Worm (Caenorhabditis elegans): ENCODE measurements around the gene F49C12.9.

DNA sequence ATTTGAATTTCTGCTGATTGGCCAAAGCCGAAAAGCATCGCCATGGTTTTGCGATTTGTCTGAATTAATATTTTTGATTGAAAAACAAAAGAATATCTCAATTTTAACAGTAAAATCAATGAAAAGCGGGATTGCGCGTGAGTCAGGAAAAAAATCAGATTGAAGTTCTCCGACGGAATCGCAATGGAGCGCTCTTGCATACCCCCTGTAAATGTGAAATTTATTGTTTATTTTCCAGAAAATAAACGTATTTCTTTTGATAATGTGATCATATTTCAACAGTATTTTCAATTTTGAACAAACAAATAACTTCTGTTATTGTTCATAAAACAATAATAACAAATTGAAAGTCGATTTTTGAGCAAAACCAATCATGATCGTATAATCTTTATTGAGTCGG is 25.6 kb upstream of the F49C12.9 start, which contains the start of gene vps-26:
- TF ChIP-seq pha-4 (tag; optimal IDR thresholded peaks at IDR 0.05) (no peak), elt-1 (tag; optimal IDR thresholded peaks at IDR 0.05; ENCODE audit: borderline replicate concordance, insufficient read depth) (no peak), mep-1 (tag; optimal IDR thresholded peaks at IDR 0.05) (peak; percentile 7), blmp-1 (tag; optimal IDR thresholded peaks at IDR 0.05) (no peak), nhr-28 (tag; optimal IDR thresholded peaks at IDR 0.05) (no peak), nhr-12 (tag; optimal IDR thresholded peaks at IDR 0.05) (no peak), lsy-2 (tag; optimal IDR thresholded peaks at IDR 0.05) (no peak), sptf-1 (tag; optimal IDR thresholded peaks at IDR 0.05) (no peak), mab-5 (tag; optimal IDR thresholded peaks at IDR 0.05) (no peak), unc-120 (tag; optimal IDR thresholded peaks at IDR 0.05; ENCODE audit: poor library complexity, severe bottlenecking) (no peak), ceh-83 (GFP tag; optimal IDR thresholded peaks at IDR 0.05) (no peak), snpc-4 (tag; optimal IDR thresholded peaks at IDR 0.05) (no peak)
